Fruit fly (Drosophila melanogaster): ENCODE data around the gene Non2.
A peak's percentile ranks its signal among the peaks of the same experiment; 100 is the strongest.

DNA sequence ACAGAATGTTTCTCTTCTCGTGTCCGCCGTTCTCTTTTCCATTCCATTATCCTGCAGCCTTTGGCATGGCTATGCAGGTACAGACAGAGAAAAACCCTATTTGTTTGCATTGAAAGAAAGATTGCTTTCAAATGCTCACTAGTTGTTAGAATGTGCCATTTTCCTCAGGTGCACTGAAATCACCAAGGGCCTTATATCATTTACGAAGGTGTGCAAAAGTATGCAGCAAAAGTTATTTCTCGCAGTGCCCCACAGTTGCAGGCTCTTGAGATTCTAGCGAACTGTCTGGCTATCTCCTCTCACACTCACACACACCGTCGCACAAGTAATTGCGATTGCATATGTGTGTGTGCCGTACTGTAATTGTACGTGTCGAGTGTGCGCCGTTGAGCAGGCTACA is 33.5 kb downstream of the Non2 start:
- peak; percentile 76 for TF ChIP-seq CG6163 (GFP tag; IDR thresholded peaks at IDR 0.05)
- peak; percentile 47 for TF ChIP-seq Lpt (GFP tag; optimal IDR thresholded peaks at IDR 0.05)
- TF ChIP-seq Gug (GFP tag; IDR thresholded peaks at IDR 0.05): peak; percentile 50; the same call in 1 of the 2 replicates
- TF ChIP-seq Hr39 (GFP tag; optimal IDR thresholded peaks at IDR 0.05): peak; percentile 42
- peak; percentile 4 for TF ChIP-seq CG16779 (tag; optimal IDR thresholded peaks at IDR 0.05)
